Fruit fly (Drosophila melanogaster) whole organism, wandering third instar larva: ENCODE data around the gene Mco1.
A peak's percentile ranks its signal among the peaks of the same experiment; 100 is the strongest.

ENCODE experiments used
- Abd-B ChIP-seq: fragments of >200 bp; optimal IDR thresholded peaks from 2 replicates; lab custom pipeline; 2017; ENCODE audit warnings: missing biosample characterization, missing genetic modification characterization
- CG32264 ChIP-seq: fragments of 200-800 bp; sonication (Bioruptor generic); optimal IDR thresholded peaks from 2 replicates; lab custom pipeline; 2016; ENCODE audit warnings: missing biosample characterization, missing genetic modification characterization
- CrebA ChIP-seq: fragments of 200-800 bp; sonication (Bioruptor generic); optimal IDR thresholded peaks from 2 replicates; lab custom pipeline; 2016; ENCODE audit warnings: missing biosample characterization, mild to moderate bottlenecking, missing genetic modification characterization, borderline replicate concordance
- Dfd ChIP-seq: fragments of >200 bp; optimal IDR thresholded peaks from 2 replicates; lab custom pipeline; 2017; ENCODE audit warnings: missing biosample characterization, missing genetic modification characterization
- Dif ChIP-seq: fragments of 200-275, 200-300 bp; sonication (Bioruptor generic); optimal IDR thresholded peaks from 2 replicates; lab custom pipeline; 2018; ENCODE audit warnings: missing biosample characterization, missing genetic modification characterization; ENCODE audit not compliant: partially characterized antibody
- GATAd ChIP-seq: sonication (Bioruptor generic); optimal IDR thresholded peaks from 2 replicates; lab custom pipeline; 2016; ENCODE audit warnings: missing biosample characterization, missing genetic modification characterization
- HLH106 ChIP-seq: fragments of 200-800 bp; optimal IDR thresholded peaks from 3 replicates; lab custom pipeline; 2019; ENCODE audit warnings: missing biosample characterization, mild to moderate bottlenecking, missing genetic modification characterization, moderate library complexity
- Hnf4 ChIP-seq: fragments of 200-800 bp; sonication (Bioruptor generic); optimal IDR thresholded peaks from 2 replicates; lab custom pipeline; 2016; ENCODE audit warnings: missing biosample characterization, mild to moderate bottlenecking, missing genetic modification characterization
- Hr78 ChIP-seq: fragments of >200 bp; optimal IDR thresholded peaks from 2 replicates; lab custom pipeline; 2017; ENCODE audit warnings: missing biosample characterization, missing genetic modification characterization
- Hr83 ChIP-seq: fragments of 200-300 bp; sonication (Bioruptor generic); optimal IDR thresholded peaks from 2 replicates; lab custom pipeline; 2016; ENCODE audit warnings: missing biosample characterization, mild to moderate bottlenecking, missing genetic modification characterization, moderate library complexity; ENCODE audit not compliant: poor library complexity, severe bottlenecking
- Jra ChIP-seq: sonication (Bioruptor generic); optimal IDR thresholded peaks from 2 replicates; lab custom pipeline; 2016; ENCODE audit warnings: missing biosample characterization, missing genetic modification characterization
- Myc ChIP-seq: fragments of >200 bp; optimal IDR thresholded peaks from 2 replicates; lab custom pipeline; 2017
- N ChIP-seq: fragments of >200 bp; optimal IDR thresholded peaks from 2 replicates; lab custom pipeline; 2018; ENCODE audit warnings: missing biosample characterization, missing external identifiers, missing genetic modification characterization
- OdsH ChIP-seq: fragments of 200-800 bp; sonication (Bioruptor generic); optimal IDR thresholded peaks from 2 replicates; lab custom pipeline; 2016; ENCODE audit warnings: missing biosample characterization, mild to moderate bottlenecking, missing genetic modification characterization
- Rel ChIP-seq, 2 experiments: fragments of 200-800 bp; sonication (Bioruptor generic) in 1 of 2; optimal IDR thresholded peaks; 2 replicates in 1 of 2; 3 replicates in 1 of 2; lab custom pipeline; 2016 to 2019; ENCODE audit warnings: mild to moderate bottlenecking in 2 of 2, missing biosample characterization in 2 of 2, missing genetic modification characterization in 2 of 2, moderate library complexity in 1 of 2
- br ChIP-seq: fragments of 200-800 bp; sonication (Bioruptor generic); optimal IDR thresholded peaks from 2 replicates; lab custom pipeline; 2016; ENCODE audit warnings: missing biosample characterization, missing genetic modification characterization
- brk ChIP-seq: fragments of 200-800 bp; sonication (Bioruptor generic); optimal IDR thresholded peaks from 2 replicates; lab custom pipeline; 2016; ENCODE audit warnings: missing biosample characterization, mild to moderate bottlenecking, missing genetic modification characterization
- dl ChIP-seq, 2 experiments: fragments of 175-275, 200-275 bp in 1 of 2; fragments of 200-275 bp in 1 of 2; sonication (Bioruptor generic); optimal IDR thresholded peaks; lab custom pipeline; 2018; ENCODE audit warnings: mild to moderate bottlenecking in 2 of 2, missing biosample characterization in 2 of 2, missing genetic modification characterization in 2 of 2, moderate library complexity in 2 of 2; ENCODE audit not compliant: partially characterized antibody in 2 of 2, insufficient read depth in 1 of 2
- dmrt93B ChIP-seq: fragments of 200-800 bp; sonication (Bioruptor generic); optimal IDR thresholded peaks from 2 replicates; lab custom pipeline; 2018; ENCODE audit warnings: missing biosample characterization, mild to moderate bottlenecking, missing genetic modification characterization
- dsf ChIP-seq: sonication (Bioruptor generic); optimal IDR thresholded peaks from 2 replicates; lab custom pipeline; 2016; ENCODE audit warnings: missing biosample characterization, missing genetic modification characterization, borderline replicate concordance
- ey ChIP-seq: fragments of 200-800 bp; sonication (Bioruptor generic); optimal IDR thresholded peaks from 2 replicates; lab custom pipeline; 2016; ENCODE audit warnings: missing biosample characterization, missing genetic modification characterization
- foxo ChIP-seq, 2 experiments: fragments of 200-800 bp; sonication (Bioruptor generic); optimal IDR thresholded peaks; 2 replicates in 1 of 2; 3 replicates in 1 of 2; lab custom pipeline; 2016 to 2017; ENCODE audit warnings: missing biosample characterization in 2 of 2, missing genetic modification characterization in 2 of 2
- fru ChIP-seq: fragments of 200-800 bp; sonication (Bioruptor generic); optimal IDR thresholded peaks from 3 replicates; lab custom pipeline; 2016; ENCODE audit warnings: missing biosample characterization, mild to moderate bottlenecking, missing genetic modification characterization
- h ChIP-seq: fragments of 200-800 bp; sonication (Bioruptor generic); optimal IDR thresholded peaks from 3 replicates; lab custom pipeline; 2016; ENCODE audit warnings: missing biosample characterization, mild to moderate bottlenecking, missing genetic modification characterization
- jim ChIP-seq: fragments of 175-275, 200-325 bp; sonication (Bioruptor generic); optimal IDR thresholded peaks from 2 replicates; lab custom pipeline; 2016; ENCODE audit warnings: missing biosample characterization, mild to moderate bottlenecking, missing genetic modification characterization
- lola ChIP-seq: fragments of >200 bp; optimal IDR thresholded peaks from 2 replicates; lab custom pipeline; 2017; ENCODE audit warnings: missing biosample characterization, missing genetic modification characterization
- psq ChIP-seq: fragments of 200-800 bp; sonication (Bioruptor generic); optimal IDR thresholded peaks from 3 replicates; lab custom pipeline; 2017; ENCODE audit warnings: missing biosample characterization, mild to moderate bottlenecking, missing genetic modification characterization, moderate library complexity
- rgr ChIP-seq: fragments of 200-800 bp; sonication (Bioruptor generic); optimal IDR thresholded peaks from 3 replicates; lab custom pipeline; 2016; ENCODE audit warnings: missing biosample characterization, mild to moderate bottlenecking, missing genetic modification characterization
- sage ChIP-seq: fragments of 200-800 bp; sonication (Bioruptor generic); optimal IDR thresholded peaks from 2 replicates; lab custom pipeline; 2016; ENCODE audit warnings: missing biosample characterization, mild to moderate bottlenecking, missing genetic modification characterization
- sv ChIP-seq: fragments of 200-800 bp; sonication (Bioruptor generic); optimal IDR thresholded peaks from 3 replicates; lab custom pipeline; 2016; ENCODE audit warnings: missing biosample characterization, missing genetic modification characterization
- tai ChIP-seq: sonication (Bioruptor generic); optimal IDR thresholded peaks from 2 replicates; lab custom pipeline; 2016; ENCODE audit warnings: missing biosample characterization, missing genetic modification characterization
- usp ChIP-seq: fragments of >200 bp; optimal IDR thresholded peaks from 2 replicates; lab custom pipeline; 2017; ENCODE audit warnings: missing biosample characterization, missing genetic modification characterization

The Mco1 gene

DNA sequence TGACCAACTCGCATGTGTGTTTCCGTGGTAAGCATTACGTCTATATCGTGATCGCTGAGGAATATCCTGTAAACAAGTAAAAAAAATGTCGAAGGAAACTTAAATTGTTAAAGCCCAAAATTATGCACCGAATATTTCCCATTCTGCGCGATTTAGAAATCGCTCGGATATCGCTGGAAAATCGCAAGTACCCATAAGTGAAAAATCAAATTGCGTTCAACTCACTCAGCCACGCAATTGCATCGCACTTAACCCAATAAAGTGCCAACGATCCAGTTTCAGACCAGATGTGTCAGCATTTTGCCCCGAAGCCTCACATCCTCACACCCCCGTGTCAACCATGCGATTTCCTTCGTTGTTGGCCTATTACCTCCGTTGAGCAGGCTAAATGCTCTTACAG, 20.0 kb upstream of the Mco1 start:
- TF ChIP-seq sage (no peak), Myc (lab: Kevin White, UChicago) (peak; percentile 56)
- TF ChIP-seq, all 38 proteins: peak for 1

DNA sequence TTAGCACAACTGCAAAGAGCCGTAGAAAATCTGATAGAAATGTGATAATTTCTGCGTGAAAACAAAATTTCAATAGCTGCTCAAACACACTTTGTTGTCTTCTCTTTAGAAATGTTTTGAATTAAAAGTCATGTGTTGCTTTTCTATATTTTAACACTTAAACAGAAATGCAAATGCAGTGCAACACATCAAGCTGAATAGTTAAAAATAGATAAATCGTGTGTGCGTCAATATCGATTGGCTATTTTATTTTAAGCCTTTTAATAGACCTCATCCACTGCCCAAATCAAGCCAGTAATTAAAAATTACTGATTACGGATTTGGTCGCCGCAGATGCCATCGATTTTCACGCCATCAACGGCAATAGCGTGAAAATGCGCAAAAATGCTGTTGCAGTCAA, 18.5 kb upstream of the Mco1 start, which contains the start of gene CG4438:
TSS of gene CG4438 (minus strand) at position 101 of the 400 bp plus-strand sequence.
- TF ChIP-seq Hnf4 (GFP tag; lab: Kevin White, UChicago) (no peak), fru (GFP tag; lab: Kevin White, UChicago) (no peak), br (GFP tag; lab: Kevin White, UChicago) (no peak), sage (no peak), Rel (GFP tag; optimal IDR thresholded peaks at IDR 0.05; lab: Kevin White, UChicago) (no peak), Rel (tag; optimal IDR thresholded peaks at IDR 0.05; lab: Kevin White, UChicago) (no peak), ey (GFP tag; lab: Kevin White, UChicago) (no peak), Myc (lab: Kevin White, UChicago) (no peak), lola (GFP tag; lab: Kevin White, UChicago) (no peak), OdsH (no peak), brk (GFP tag; lab: Kevin White, UChicago) (no peak), CrebA (GFP tag; lab: Kevin White, UChicago) (no peak), Dif (GFP tag; lab: Kevin White, UChicago) (no peak)

DNA sequence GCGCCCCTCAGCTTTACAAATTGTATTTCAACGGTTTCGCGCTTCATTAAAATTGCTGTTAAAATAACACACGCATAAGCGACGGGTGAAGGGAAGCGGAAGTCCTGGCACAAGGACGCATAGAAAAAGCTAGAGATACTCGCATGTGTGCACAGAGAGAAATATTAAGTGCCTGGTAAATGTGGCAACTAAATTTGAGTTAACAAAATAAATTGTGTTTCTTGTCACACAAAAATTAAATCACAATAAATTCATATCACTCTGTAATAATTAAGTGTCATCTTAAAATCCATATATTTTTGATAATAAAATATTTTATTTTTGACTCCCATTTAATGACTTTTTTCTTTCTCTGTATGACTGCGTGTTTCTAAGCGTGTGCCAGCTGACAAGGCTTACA, 16.2 kb upstream of the Mco1 start:
- TF ChIP-seq jim (GFP tag; lab: Kevin White, UChicago), result no peak
- TF ChIP-seq foxo (GFP tag; optimal IDR thresholded peaks at IDR 0.05; lab: Kevin White, UChicago), result no peak
- no peak for TF ChIP-seq Dif (GFP tag; lab: Kevin White, UChicago)
- TF ChIP-seq sage, result no peak
- no peak for TF ChIP-seq HLH106 (tag; lab: Kevin White, UChicago)
- no peak for TF ChIP-seq dsf (GFP tag; lab: Kevin White, UChicago)
- TF ChIP-seq psq, result no peak
- TF ChIP-seq fru (GFP tag; lab: Kevin White, UChicago), result peak; percentile 4

DNA sequence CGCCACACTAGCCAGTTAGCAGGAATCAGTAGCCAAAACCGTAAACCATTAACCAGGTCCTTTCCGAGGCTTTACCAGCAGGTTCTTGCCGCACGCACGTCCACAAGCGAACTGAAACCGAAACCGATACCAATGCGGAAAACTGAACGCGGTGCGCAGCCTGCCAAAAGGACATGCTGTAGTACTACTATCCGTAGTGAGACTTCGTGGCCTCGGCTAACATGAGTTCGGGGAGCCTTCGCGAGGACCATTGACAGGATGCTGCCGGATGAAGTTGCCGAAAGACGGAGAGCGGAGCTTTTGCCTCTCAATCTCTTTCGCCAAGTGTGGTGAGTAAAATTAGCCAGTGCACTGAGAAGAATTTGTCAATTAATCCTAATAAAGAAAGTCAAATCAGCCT, 1.3 kb upstream of the Mco1 start, which contains the start of gene Shawl:
TSS of gene Shawl (minus strand) at position 104 of the 400 bp plus-strand sequence.
- TF ChIP-seq Rel (GFP tag; optimal IDR thresholded peaks at IDR 0.05; lab: Kevin White, UChicago) (no peak), Rel (tag; optimal IDR thresholded peaks at IDR 0.05; lab: Kevin White, UChicago) (no peak), Hr83 (no peak), h (no peak), dmrt93B (GFP tag; lab: Kevin White, UChicago) (no peak), CG32264 (GFP tag; lab: Kevin White, UChicago) (no peak), HLH106 (tag; lab: Kevin White, UChicago) (no peak), br (GFP tag; lab: Kevin White, UChicago) (no peak), sage (no peak), Hr78 (GFP tag; lab: Kevin White, UChicago) (no peak), brk (GFP tag; lab: Kevin White, UChicago) (no peak), Hnf4 (GFP tag; lab: Kevin White, UChicago) (no peak), foxo (GFP tag; optimal IDR thresholded peaks at IDR 0.05; lab: Kevin White, UChicago) (no peak), fru (GFP tag; lab: Kevin White, UChicago) (no peak), dl (GFP tag; optimal IDR thresholded peaks at IDR 0.05; lab: Kevin White, UChicago; ENCODE audit: insufficient read depth in 1 of 2, partially characterized antibody in 2 of 2) (no peak), jim (GFP tag; lab: Kevin White, UChicago) (no peak), Dfd (GFP tag; lab: Kevin White, UChicago) (no peak), Dif (GFP tag; lab: Kevin White, UChicago) (no peak), psq (no peak)

DNA sequence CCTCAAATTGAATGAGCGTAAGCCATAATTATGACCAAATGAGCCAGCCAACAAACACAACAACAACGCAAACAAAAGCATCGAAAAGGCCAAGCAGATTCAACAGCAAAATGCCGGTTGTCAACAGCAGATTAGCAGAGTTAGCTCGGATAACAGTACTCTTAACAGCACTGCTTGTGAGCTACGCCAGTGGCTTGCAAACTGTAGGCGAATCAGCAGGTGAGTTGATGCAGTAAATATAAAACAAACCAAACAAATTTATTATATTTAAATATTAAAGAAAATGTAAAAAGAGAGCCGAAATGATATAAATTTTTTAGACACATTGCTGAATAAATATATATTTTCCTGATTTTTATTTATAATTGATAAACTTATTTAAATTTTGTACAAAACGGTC, 4.3 kb downstream of the Mco1 start:
- TF ChIP-seq N (GFP tag; lab: Kevin White, UChicago) (no peak), Abd-B (GFP tag; lab: Kevin White, UChicago) (no peak), Hr83 (no peak), psq (no peak)

DNA sequence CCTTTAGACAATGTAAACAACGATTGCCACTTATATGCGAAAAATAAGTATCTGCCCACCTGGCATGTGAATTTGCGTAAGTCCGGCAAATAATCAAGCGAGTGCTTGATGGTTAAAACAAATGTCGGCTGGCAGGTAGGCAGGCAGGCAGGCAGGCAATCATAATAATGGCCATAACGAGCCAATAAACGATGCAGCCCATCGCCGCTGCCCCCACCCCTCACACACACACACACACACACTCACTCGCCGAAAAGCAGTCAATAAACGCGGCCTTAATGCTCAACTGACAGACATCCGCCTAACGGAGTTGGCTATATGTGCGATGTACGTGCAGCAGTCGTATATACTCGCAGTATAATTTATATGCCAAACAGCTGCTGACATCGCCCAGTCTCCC, 4.9 kb downstream of the Mco1 start:
- TF ChIP-seq Hnf4 (GFP tag; lab: Kevin White, UChicago) (no peak), dl (GFP tag; optimal IDR thresholded peaks at IDR 0.05; lab: Kevin White, UChicago; ENCODE audit: insufficient read depth in 1 of 2, partially characterized antibody in 2 of 2) (no peak), Jra (no peak), CrebA (GFP tag; lab: Kevin White, UChicago) (no peak), sv (no peak), OdsH (no peak), Dfd (GFP tag; lab: Kevin White, UChicago) (no peak), usp (GFP tag; lab: Kevin White, UChicago) (no peak), rgr (GFP tag; lab: Kevin White, UChicago) (no peak), Hr83 (no peak), Abd-B (GFP tag; lab: Kevin White, UChicago) (no peak), br (GFP tag; lab: Kevin White, UChicago) (no peak), tai (GFP tag; lab: Kevin White, UChicago) (no peak), GATAd (GFP tag; lab: Kevin White, UChicago) (no peak), brk (GFP tag; lab: Kevin White, UChicago) (no peak), Myc (lab: Kevin White, UChicago) (no peak), CG32264 (GFP tag; lab: Kevin White, UChicago) (no peak)
